Worm (Caenorhabditis elegans) whole organism, L1 larva: ENCODE data around the gene F44E7.5.

Source experiments
- aha-1 ChIP-seq: fragments of 150-350 bp; optimal IDR thresholded peaks from 2 replicates; lab custom pipeline; 2014; ENCODE audit warnings: missing biosample characterization, missing genetic modification characterization
- ceh-63 ChIP-seq: fragments of 200-800 bp; sonication (Bioruptor generic); optimal IDR thresholded peaks from 2 replicates; lab custom pipeline; 2018; ENCODE audit warnings: mild to moderate bottlenecking, missing genetic modification characterization, missing compliant biosample characterization
- ces-1 ChIP-seq: fragments of 150-350 bp; optimal IDR thresholded peaks from 2 replicates; lab custom pipeline; 2014; ENCODE audit warnings: missing biosample characterization, missing genetic modification reagents, missing genetic modification characterization
- dsc-1 ChIP-seq: sonication (generic microtip); optimal IDR thresholded peaks from 2 replicates; lab custom pipeline; 2016; ENCODE audit warnings: mild to moderate bottlenecking, missing genetic modification characterization, missing compliant biosample characterization
- egl-13 ChIP-seq: sonication (generic microtip); optimal IDR thresholded peaks from 2 replicates; lab custom pipeline; 2016; ENCODE audit warnings: missing genotype, missing genetic modification reagents, missing genetic modification characterization, missing compliant biosample characterization
- grh-1 ChIP-seq: fragments of 200-800 bp; sonication (Bioruptor generic); IDR thresholded peaks from 2 replicates; pipeline ENCODE4 v1.3.6; 2022; ENCODE audit warnings: missing genetic modification reagents, missing genetic modification characterization, missing compliant biosample characterization
- lin-39 ChIP-seq: fragments of 150-350 bp; optimal IDR thresholded peaks from 2 replicates; lab custom pipeline; 2014; ENCODE audit warnings: missing biosample characterization, missing genetic modification reagents, missing genetic modification characterization
- nhr-12 ChIP-seq: sonication (generic microtip); optimal IDR thresholded peaks from 2 replicates; lab custom pipeline; 2017; ENCODE audit warnings: missing biosample characterization, missing genetic modification characterization
- nhr-77 ChIP-seq: fragments of 150-350 bp; optimal IDR thresholded peaks from 2 replicates; lab custom pipeline; 2014; ENCODE audit warnings: missing biosample characterization, missing genetic modification characterization
- swsn-7 ChIP-seq: sonication (generic microtip); optimal IDR thresholded peaks from 2 replicates; lab custom pipeline; 2016; ENCODE audit warnings: missing genetic modification characterization, missing compliant biosample characterization

DNA sequence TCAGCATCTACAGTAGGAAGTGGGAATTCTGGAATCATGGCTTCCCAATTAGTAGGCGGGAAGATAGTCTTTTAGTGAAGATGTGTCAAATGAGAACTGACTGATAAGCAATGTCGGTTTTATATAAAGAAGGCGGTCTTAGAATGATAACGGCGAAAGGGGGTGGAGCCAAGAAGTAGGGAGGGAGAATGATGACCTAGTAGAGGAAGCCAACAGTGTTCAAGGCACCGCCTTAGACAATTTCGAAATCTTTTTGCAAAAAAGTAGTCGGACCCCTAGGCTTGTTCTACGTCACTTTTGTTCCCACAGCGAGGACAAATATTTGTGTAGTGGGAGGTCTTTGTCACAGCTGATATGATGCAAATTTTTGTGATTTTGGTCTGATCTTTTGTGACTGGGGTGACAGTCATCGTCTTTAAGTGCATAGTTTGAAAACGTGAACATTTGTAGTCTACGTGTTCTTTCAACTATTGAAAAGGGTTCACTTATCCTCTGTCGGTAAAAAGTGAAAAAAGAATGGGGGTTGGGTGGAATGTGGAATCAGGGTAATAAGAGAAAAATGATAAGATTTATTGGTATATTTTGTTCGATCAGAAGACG lies 32.4 kb upstream of the F44E7.5 start, which contains the start of gene ZC250.4:
- TF ChIP-seq ceh-63: no peak
- no peak for TF ChIP-seq ces-1
- TF ChIP-seq grh-1 (GFP tag; lab: Robert Waterston, UW): no peak
- no peak for TF ChIP-seq nhr-77 (tag; lab: Kevin White, UChicago)
- TF ChIP-seq lin-39 (tag; lab: Kevin White, UChicago): no peak
- no peak for TF ChIP-seq aha-1 (tag; lab: Kevin White, UChicago)
- no peak for TF ChIP-seq dsc-1 (tag; lab: Kevin White, UChicago)
- no peak for TF ChIP-seq nhr-12
- TF ChIP-seq egl-13 (tag; lab: Kevin White, UChicago): no peak
- no peak for TF ChIP-seq swsn-7 (tag; lab: Kevin White, UChicago)
